Worm (Caenorhabditis elegans) whole organism, L1 larva: Measurements from ENCODE around the gene F58F9.1.

Experiments
- Y116A8C.19 ChIP-seq: sonication (generic microtip); optimal IDR thresholded peaks from 2 replicates; lab custom pipeline; 2016; ENCODE audit warnings: missing compliant biosample characterization, missing genetic modification characterization, borderline replicate concordance
- ama-1 ChIP-seq: fragments of 150-350 bp; optimal IDR thresholded peaks from 2 replicates; lab custom pipeline; 2014
- efl-1 ChIP-seq, 4 experiments: fragments of 150-350 bp; optimal IDR thresholded peaks in 3 of 4; peaks in 1 of 4; 1 replicate in 1 of 4; 2 replicates in 3 of 4; lab custom pipeline; 2014; ENCODE audit warnings: missing biosample characterization in 2 of 4, missing genetic modification characterization in 2 of 4, missing genetic modification reagents in 2 of 4
- fkh-10 ChIP-seq: sonication (generic microtip); optimal IDR thresholded peaks from 2 replicates; lab custom pipeline; 2017; ENCODE audit warnings: missing biosample characterization, missing genetic modification reagents, missing genetic modification characterization
- fkh-8 ChIP-seq: sonication (generic microtip); optimal IDR thresholded peaks from 2 replicates; lab custom pipeline; 2016; ENCODE audit warnings: mild to moderate bottlenecking, missing genetic modification characterization, missing compliant biosample characterization
- lsy-2 ChIP-seq, 2 experiments: fragments of 150-350 bp; optimal IDR thresholded peaks; 2 replicates each; lab custom pipeline; 2014; ENCODE audit warnings: missing biosample characterization in 2 of 2, missing genetic modification characterization in 2 of 2
- nhr-20 ChIP-seq: sonication (generic microtip); optimal IDR thresholded peaks from 2 replicates; lab custom pipeline; 2016; ENCODE audit warnings: mild to moderate bottlenecking, missing genetic modification characterization, missing compliant biosample characterization
- nhr-76 ChIP-seq: sonication (generic microtip); optimal IDR thresholded peaks from 2 replicates; lab custom pipeline; 2017; ENCODE audit warnings: missing biosample characterization, missing genetic modification characterization
- nhr-77 ChIP-seq: fragments of 150-350 bp; optimal IDR thresholded peaks from 2 replicates; lab custom pipeline; 2014; ENCODE audit warnings: missing biosample characterization, missing genetic modification characterization
- nhr-90 ChIP-seq: sonication (generic microtip); optimal IDR thresholded peaks from 2 replicates; lab custom pipeline; 2016; ENCODE audit warnings: mild to moderate bottlenecking, missing genetic modification characterization, missing compliant biosample characterization; ENCODE audit not compliant: poor library complexity
- skn-1 ChIP-seq: fragments of 150-350 bp; optimal IDR thresholded peaks from 2 replicates; lab custom pipeline; 2014; ENCODE audit warnings: missing biosample characterization, missing genetic modification characterization
- sptf-1 ChIP-seq: fragments of 150-350 bp; optimal IDR thresholded peaks from 2 replicates; lab custom pipeline; 2014; ENCODE audit warnings: missing biosample characterization, missing genetic modification characterization
- tlp-1 ChIP-seq: fragments of 150-350 bp; optimal IDR thresholded peaks from 2 replicates; lab custom pipeline; 2014; ENCODE audit warnings: missing biosample characterization, missing genetic modification characterization
- unc-30 ChIP-seq: sonication (generic microtip); optimal IDR thresholded peaks from 2 replicates; lab custom pipeline; 2017; ENCODE audit warnings: missing biosample characterization, missing genetic modification characterization

- TF ChIP-seq unc-30 (tag; lab: Kevin White, UChicago): no peak
- TF ChIP-seq ama-1 (lab: Kevin White, UChicago): no peak
- no peak for TF ChIP-seq fkh-8 (tag; lab: Kevin White, UChicago)
- no peak for TF ChIP-seq tlp-1 (tag; lab: Kevin White, UChicago)
- TF ChIP-seq skn-1 (tag; lab: Kevin White, UChicago): no peak
- TF ChIP-seq fkh-10: no peak
- no peak for TF ChIP-seq efl-1 (optimal IDR thresholded peaks at IDR 0.05; lab: Kevin White, UChicago)
- no peak for TF ChIP-seq efl-1 (GFP tag; optimal IDR thresholded peaks at IDR 0.05 in 1 of 2; lab: Kevin White, UChicago)
- TF ChIP-seq nhr-77: no peak
- TF ChIP-seq Y116A8C.19 (tag; lab: Kevin White, UChicago): no peak
- TF ChIP-seq nhr-90 (tag; lab: Kevin White, UChicago): no peak
- TF ChIP-seq sptf-1 (tag; lab: Kevin White, UChicago): no peak
- TF ChIP-seq nhr-20 (tag; lab: Kevin White, UChicago): no peak
- TF ChIP-seq nhr-76 (tag; lab: Kevin White, UChicago): no peak
- TF ChIP-seq lsy-2 (tag; optimal IDR thresholded peaks at IDR 0.05; lab: Kevin White, UChicago): no peak
Observed at ce11 chrIV:6249591-6249990, at the start of gene F58F9.1.
